Worm (Caenorhabditis elegans) whole organism, young adult: Measurements from ENCODE around the gene rec-8.

Experiments
- F57A8.1 ChIP-seq: fragments of 200-800 bp; sonication (Bioruptor generic); optimal IDR thresholded peaks from 2 replicates; lab custom pipeline; 2018; ENCODE audit warnings: mild to moderate bottlenecking, missing genetic modification characterization, moderate library complexity, missing compliant biosample characterization
- atf-7 ChIP-seq: sonication (generic microtip); optimal IDR thresholded peaks from 2 replicates; lab custom pipeline; 2017; ENCODE audit warnings: mild to moderate bottlenecking, missing genetic modification characterization, missing compliant biosample characterization
- egrh-3 ChIP-seq: fragments of 200-800 bp; sonication (Bioruptor generic); IDR thresholded peaks from 2 replicates; pipeline ENCODE4 v1.3.6; 2022; ENCODE audit warnings: missing genetic modification reagents, missing genetic modification characterization, missing compliant biosample characterization
- pbrm-1 ChIP-seq: fragments of 200-800 bp; sonication (Bioruptor generic); IDR thresholded peaks from 2 replicates; pipeline ENCODE4 v1.3.6; 2022; ENCODE audit warnings: missing genetic modification reagents, missing genetic modification characterization, missing compliant biosample characterization
- unc-130 ChIP-seq: sonication (generic microtip); optimal IDR thresholded peaks from 2 replicates; lab custom pipeline; 2016; ENCODE audit warnings: missing genetic modification reagents, missing genetic modification characterization, missing compliant biosample characterization

- TF ChIP-seq atf-7 (tag; lab: Kevin White, UChicago) (no peak), egrh-3 (GFP tag; lab: Robert Waterston, UW) (peak; percentile 31; the same call in 1 of the 2 replicates), unc-130 (no peak), F57A8.1 (no peak), pbrm-1 (GFP tag; lab: Robert Waterston, UW) (no peak)
These were observed 21.7 kb downstream of the rec-8 start, which contains the start of gene pqn-74 for ce11 chrIV:13331285-13331684.
